Worm (Caenorhabditis elegans): Measurements from ENCODE around the gene nac-2.

DNA sequence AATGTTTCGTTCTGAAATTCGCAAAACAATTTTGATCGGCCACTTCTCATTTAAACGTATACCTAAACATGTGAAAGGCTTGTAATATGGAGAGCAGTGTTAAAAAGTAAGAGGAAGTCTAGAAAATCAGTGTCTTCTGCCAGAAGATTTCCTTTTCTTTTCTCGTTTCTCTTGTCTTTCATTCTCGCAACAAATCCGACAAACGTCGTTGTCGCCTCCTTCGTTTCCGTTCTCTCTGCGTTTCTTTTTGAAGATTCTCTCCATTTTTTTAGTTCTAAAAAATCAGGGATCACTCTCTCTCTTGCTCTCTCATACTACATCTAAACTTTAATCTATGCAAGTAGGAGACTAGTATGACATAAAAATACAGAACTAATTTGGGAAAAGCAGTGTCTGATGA lies 4.2 kb upstream of the nac-2 start:
- TF ChIP-seq lir-3 (tag; optimal IDR thresholded peaks at IDR 0.05): no peak
- TF ChIP-seq fkh-10 (GFP tag; optimal IDR thresholded peaks at IDR 0.05): no peak
- no peak for TF ChIP-seq pha-4 (GFP tag; IDR thresholded peaks at IDR 0.05)
- no peak for TF ChIP-seq pha-4 (tag; optimal IDR thresholded peaks at IDR 0.05)
- no peak for TF ChIP-seq F49E8.2 (tag; optimal IDR thresholded peaks at IDR 0.05; ENCODE audit: borderline replicate concordance)
- no peak for TF ChIP-seq nhr-11 (tag; optimal IDR thresholded peaks at IDR 0.05)
- no peak for TF ChIP-seq mxl-3 (GFP tag; optimal IDR thresholded peaks at IDR 0.05)
